Worm (Caenorhabditis elegans) whole organism, early embryonic: ENCODE measurements around the gene C46F9.6.

Source experiments
- B0310.2 ChIP-seq: sonication (generic microtip); optimal IDR thresholded peaks from 2 replicates; lab custom pipeline; 2016; ENCODE audit warnings: mild to moderate bottlenecking, missing genetic modification characterization, missing compliant biosample characterization
- F13C5.2 ChIP-seq: sonication (generic microtip); optimal IDR thresholded peaks from 2 replicates; lab custom pipeline; 2017; ENCODE audit warnings: mild to moderate bottlenecking, missing genetic modification characterization, inconsistent platforms, missing compliant biosample characterization
- aly-1 ChIP-seq: sonication (generic microtip); optimal IDR thresholded peaks from 2 replicates; lab custom pipeline; 2016; ENCODE audit warnings: missing genetic modification characterization, missing compliant biosample characterization
- ama-1 ChIP-seq: fragments of 150-350 bp; optimal IDR thresholded peaks from 2 replicates; lab custom pipeline; 2014
- ceh-13 ChIP-seq: fragments of 200-800 bp; sonication (Bioruptor generic); optimal IDR thresholded peaks from 2 replicates; lab custom pipeline; 2018; ENCODE audit warnings: mild to moderate bottlenecking, missing genetic modification characterization, missing compliant biosample characterization
- ceh-36 ChIP-seq: sonication (generic microtip); optimal IDR thresholded peaks from 2 replicates; lab custom pipeline; 2016; ENCODE audit warnings: missing genetic modification characterization, inconsistent platforms, missing compliant biosample characterization
- ets-7 ChIP-seq: sonication (generic microtip); optimal IDR thresholded peaks from 2 replicates; lab custom pipeline; 2016; ENCODE audit warnings: missing genotype, missing genetic modification characterization, missing compliant biosample characterization
- flt-1 ChIP-seq: fragments of 200-800 bp; sonication (Bioruptor generic); IDR thresholded peaks from 2 replicates; pipeline ENCODE4 v1.3.6; 2022; ENCODE audit warnings: missing genetic modification characterization, missing compliant biosample characterization
- hmbx-1 ChIP-seq: sonication (generic microtip); optimal IDR thresholded peaks from 2 replicates; lab custom pipeline; 2016; ENCODE audit warnings: mild to moderate bottlenecking, missing genetic modification characterization, missing compliant biosample characterization
- hmg-4 ChIP-seq: fragments of 200-800 bp; sonication (Bioruptor generic); optimal IDR thresholded peaks from 2 replicates; lab custom pipeline; 2018; ENCODE audit warnings: mild to moderate bottlenecking, missing genetic modification characterization, missing compliant biosample characterization
- hnd-1 ChIP-seq: sonication (generic microtip); optimal IDR thresholded peaks from 2 replicates; lab custom pipeline; 2016; ENCODE audit warnings: missing genetic modification characterization, missing compliant biosample characterization
- pes-1 ChIP-seq: fragments of 200-800 bp; sonication (Bioruptor generic); IDR thresholded peaks from 2 replicates; pipeline ENCODE4 v1.3.6; 2022; ENCODE audit warnings: missing genetic modification reagents, missing genetic modification characterization, missing compliant biosample characterization
- scrt-1 ChIP-seq: fragments of 200-800 bp; sonication (Bioruptor generic); IDR thresholded peaks from 2 replicates; pipeline ENCODE4 v1.3.6; 2022; ENCODE audit warnings: missing genetic modification characterization, missing compliant biosample characterization
- sea-1 ChIP-seq: fragments of 200-800 bp; sonication (Bioruptor generic); conservative IDR thresholded peaks from 2 replicates; pipeline ENCODE4 v1.3.6; 2022; ENCODE audit warnings: missing genetic modification characterization, missing compliant biosample characterization
- tbx-11 ChIP-seq: fragments of 200-800 bp; sonication (Bioruptor generic); IDR thresholded peaks from 2 replicates; pipeline ENCODE4 v1.3.6; 2022; ENCODE audit warnings: missing genetic modification characterization, missing compliant biosample characterization
- tbx-37 ChIP-seq: fragments of 200-800 bp; sonication (Bioruptor generic); conservative IDR thresholded peaks from 2 replicates; pipeline ENCODE4 v1.3.6; 2022; ENCODE audit warnings: missing genetic modification reagents, missing genetic modification characterization, missing compliant biosample characterization
- tra-4 ChIP-seq: sonication (generic microtip); optimal IDR thresholded peaks from 2 replicates; lab custom pipeline; 2017; ENCODE audit warnings: missing genetic modification characterization, missing compliant biosample characterization

C46F9.6 gene

ce11 chrII:1886379-1886778 lies 11.7 kb upstream of the C46F9.6 start, which contains the start of gene math-7:
math-7 (minus strand) TSS chrII:1886479.
- TF ChIP-seq hmbx-1 (tag; lab: Kevin White, UChicago) (no peak), aly-1 (tag; lab: Kevin White, UChicago) (no peak), sea-1 (GFP tag; lab: Robert Waterston, UW) (no peak), F13C5.2 (tag; lab: Kevin White, UChicago) (no peak)

- TF ChIP-seq ama-1 (lab: Kevin White, UChicago) (no peak), hnd-1 (tag; lab: Kevin White, UChicago) (no peak), tra-4 (tag; lab: Kevin White, UChicago) (no peak), sea-1 (GFP tag; lab: Robert Waterston, UW) (no peak), ets-7 (tag; lab: Kevin White, UChicago) (no peak), tbx-11 (no peak), ceh-13 (GFP tag; lab: Kevin White, UChicago) (no peak), ceh-36 (tag; lab: Kevin White, UChicago) (no peak), pes-1 (GFP tag; lab: Robert Waterston, UW) (no peak), hmbx-1 (tag; lab: Kevin White, UChicago) (no peak), B0310.2 (tag; lab: Kevin White, UChicago) (no peak), scrt-1 (GFP tag; lab: Robert Waterston, UW) (no peak), flt-1 (GFP tag; lab: Robert Waterston, UW) (no peak), aly-1 (tag; lab: Kevin White, UChicago) (no peak), tbx-37 (no peak), F13C5.2 (tag; lab: Kevin White, UChicago) (no peak)
These were observed 9.0 kb upstream of the C46F9.6 start, which contains the start of gene math-8 for ce11 chrII:1889071-1889470. math-8 (minus strand) TSS chrII:1889171.

ce11 chrII:1890682-1891081 lies 7.4 kb upstream of the C46F9.6 start, which contains the start of gene math-9:
math-9 (minus strand) TSS chrII:1890782.
- TF ChIP-seq flt-1 (GFP tag; lab: Robert Waterston, UW): no peak
- TF ChIP-seq tra-4 (tag; lab: Kevin White, UChicago): no peak
- TF ChIP-seq B0310.2 (tag; lab: Kevin White, UChicago): no peak
- no peak for TF ChIP-seq ets-7 (tag; lab: Kevin White, UChicago)
- no peak for TF ChIP-seq hnd-1 (tag; lab: Kevin White, UChicago)

ce11 chrII:1893912-1894311 lies 4.1 kb upstream of the C46F9.6 start, which contains the start of gene C16C4.1:
C16C4.1 (plus strand) TSS chrII:1894212.
- TF ChIP-seq ceh-36 (tag; lab: Kevin White, UChicago) (no peak), hmbx-1 (tag; lab: Kevin White, UChicago) (no peak), aly-1 (tag; lab: Kevin White, UChicago) (no peak), B0310.2 (tag; lab: Kevin White, UChicago) (no peak), flt-1 (GFP tag; lab: Robert Waterston, UW) (no peak), tbx-11 (no peak), ama-1 (lab: Kevin White, UChicago) (no peak), tra-4 (tag; lab: Kevin White, UChicago) (no peak), sea-1 (GFP tag; lab: Robert Waterston, UW) (no peak), hnd-1 (tag; lab: Kevin White, UChicago) (no peak), ceh-13 (GFP tag; lab: Kevin White, UChicago) (no peak)

ce11 chrII:1895278-1895677 lies 2.8 kb upstream of the C46F9.6 start, which contains the start of gene C46F9.5:
C46F9.5 (plus strand) TSS chrII:1895578.
- TF ChIP-seq hmg-4 (GFP tag; lab: Kevin White, UChicago): no peak
- TF ChIP-seq hnd-1 (tag; lab: Kevin White, UChicago): no peak
- no peak for TF ChIP-seq ceh-36 (tag; lab: Kevin White, UChicago)
- no peak for TF ChIP-seq sea-1 (GFP tag; lab: Robert Waterston, UW)
- TF ChIP-seq ama-1 (lab: Kevin White, UChicago): no peak
- no peak for TF ChIP-seq ceh-13 (GFP tag; lab: Kevin White, UChicago)
- TF ChIP-seq F13C5.2 (tag; lab: Kevin White, UChicago): no peak
- no peak for TF ChIP-seq ets-7 (tag; lab: Kevin White, UChicago)
- TF ChIP-seq flt-1 (GFP tag; lab: Robert Waterston, UW): no peak
- TF ChIP-seq pes-1 (GFP tag; lab: Robert Waterston, UW): no peak
- no peak for TF ChIP-seq hmbx-1 (tag; lab: Kevin White, UChicago)
- no peak for TF ChIP-seq scrt-1 (GFP tag; lab: Robert Waterston, UW)
- no peak for TF ChIP-seq tbx-11
- TF ChIP-seq tbx-37: no peak
- no peak for TF ChIP-seq B0310.2 (tag; lab: Kevin White, UChicago)

ce11 chrII:1895762-1896161 lies 2.3 kb upstream of the C46F9.6 start, which contains the start of gene math-25:
math-25 (plus strand) TSS chrII:1896062.
- TF ChIP-seq flt-1 (GFP tag; lab: Robert Waterston, UW) (no peak), hmg-4 (GFP tag; lab: Kevin White, UChicago) (no peak), hnd-1 (tag; lab: Kevin White, UChicago) (no peak), B0310.2 (tag; lab: Kevin White, UChicago) (no peak)

- no peak for TF ChIP-seq aly-1 (tag; lab: Kevin White, UChicago)
- TF ChIP-seq pes-1 (GFP tag; lab: Robert Waterston, UW): no peak
- no peak for TF ChIP-seq B0310.2 (tag; lab: Kevin White, UChicago)
- no peak for TF ChIP-seq hnd-1 (tag; lab: Kevin White, UChicago)
- no peak for TF ChIP-seq F13C5.2 (tag; lab: Kevin White, UChicago)
- TF ChIP-seq hmg-4 (GFP tag; lab: Kevin White, UChicago): no peak
- no peak for TF ChIP-seq scrt-1 (GFP tag; lab: Robert Waterston, UW)
- TF ChIP-seq tbx-11: no peak
- no peak for TF ChIP-seq ets-7 (tag; lab: Kevin White, UChicago)
- no peak for TF ChIP-seq ceh-36 (tag; lab: Kevin White, UChicago)
- no peak for TF ChIP-seq ceh-13 (GFP tag; lab: Kevin White, UChicago)
- no peak for TF ChIP-seq ama-1 (lab: Kevin White, UChicago)
- TF ChIP-seq sea-1 (GFP tag; lab: Robert Waterston, UW): no peak
- TF ChIP-seq tbx-37: no peak
- TF ChIP-seq flt-1 (GFP tag; lab: Robert Waterston, UW): no peak
- TF ChIP-seq hmbx-1 (tag; lab: Kevin White, UChicago): no peak
These were observed 1.9 kb downstream of the C46F9.6 start, which contains the start of gene math-24 for ce11 chrII:1899934-1900333. math-24 (plus strand) TSS chrII:1900234.
